Worm (Caenorhabditis elegans): Measurements from ENCODE around the gene slt-1.

The slt-1 gene

DNA sequence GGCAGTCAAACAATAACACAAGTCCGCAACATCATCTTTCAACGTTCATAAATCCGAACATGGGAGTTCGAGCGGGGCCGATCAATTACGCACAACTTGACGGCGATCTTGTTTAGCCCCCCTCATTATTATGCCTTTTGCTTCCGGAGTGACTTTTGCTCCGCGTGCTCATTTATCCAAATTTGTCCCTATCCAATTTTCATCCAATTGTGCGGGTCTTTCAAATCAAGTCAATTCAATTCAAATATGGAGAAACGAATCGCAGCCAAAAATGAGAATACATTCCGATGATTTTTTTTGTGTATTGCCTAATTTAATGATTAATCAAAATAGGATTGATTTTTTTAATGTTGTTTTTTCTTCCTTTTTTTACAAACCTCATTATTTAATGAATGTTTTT is 11.7 kb upstream of the slt-1 start:
- no peak for TF ChIP-seq W03F9.2 (tag; optimal IDR thresholded peaks at IDR 0.05)
- no peak for TF ChIP-seq him-1 (tag; optimal IDR thresholded peaks at IDR 0.05)
- no peak for TF ChIP-seq dao-5 (tag; optimal IDR thresholded peaks at IDR 0.05)

DNA sequence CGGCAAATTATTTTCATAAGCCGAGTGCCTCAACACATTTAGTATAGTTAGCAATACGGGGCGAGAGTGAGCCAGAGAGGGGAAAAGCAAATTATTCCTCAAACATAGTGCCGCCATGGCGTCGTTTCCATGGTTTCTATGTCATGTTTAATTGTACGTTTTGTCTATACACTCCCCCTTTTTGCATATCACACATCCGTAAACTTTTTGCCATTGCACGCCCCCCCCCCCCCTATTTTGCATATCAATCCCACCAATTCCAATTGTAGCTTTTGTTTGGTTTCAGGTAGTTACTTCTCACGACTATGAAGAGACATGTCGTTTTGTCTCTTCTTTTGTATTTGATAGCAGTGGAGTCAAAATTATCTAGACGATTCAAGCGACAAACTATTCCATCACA is 10.1 kb upstream of the slt-1 start, which contains the start of gene C26G2.2:
Gene C26G2.2 (plus strand): TSS at position 301 of the 400 bp plus-strand sequence.
- no peak for TF ChIP-seq W03F9.2 (tag; optimal IDR thresholded peaks at IDR 0.05)

DNA sequence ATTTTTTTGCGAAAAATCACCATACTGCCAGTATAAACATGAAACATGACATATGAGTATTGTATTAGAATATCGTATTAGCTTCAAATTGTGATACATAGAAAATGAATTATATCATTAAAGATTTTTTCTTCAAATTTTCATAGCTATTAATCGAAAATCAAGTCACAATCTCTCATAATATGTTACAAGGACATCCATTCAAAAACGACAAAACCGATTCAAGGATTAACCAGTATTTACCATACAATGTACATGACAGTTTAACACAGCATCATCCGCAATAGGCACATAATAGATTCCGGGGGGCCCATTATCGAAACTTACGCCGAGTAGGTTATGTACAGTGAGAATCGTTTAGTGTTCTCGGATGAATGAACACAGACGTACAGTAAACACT is 2.8 kb upstream of the slt-1 start:
- TF ChIP-seq dao-5 (tag; optimal IDR thresholded peaks at IDR 0.05) (no peak), him-1 (tag; optimal IDR thresholded peaks at IDR 0.05) (no peak), W03F9.2 (tag; optimal IDR thresholded peaks at IDR 0.05) (no peak)

DNA sequence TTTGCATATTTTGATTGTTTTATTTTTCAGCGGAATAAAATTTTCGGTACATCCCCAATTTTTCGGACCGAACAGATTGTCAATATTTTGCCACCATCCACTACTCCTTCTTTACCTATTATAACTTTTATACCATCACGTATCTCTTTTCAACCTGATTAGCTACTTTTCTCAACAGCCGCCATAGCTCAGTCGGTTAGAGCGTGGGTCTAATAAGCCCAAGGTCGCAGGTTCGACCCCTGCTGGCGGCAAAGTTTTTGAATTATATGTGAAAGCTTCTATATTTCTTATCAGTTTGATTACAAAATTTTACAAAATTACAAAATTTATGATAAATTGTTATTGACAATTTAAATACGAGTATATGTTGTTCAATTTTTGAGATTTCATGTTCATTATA is 4.9 kb downstream of the slt-1 start:
- TF ChIP-seq him-1 (tag; optimal IDR thresholded peaks at IDR 0.05): no peak
- no peak for TF ChIP-seq W03F9.2 (tag; optimal IDR thresholded peaks at IDR 0.05)
- no peak for TF ChIP-seq dao-5 (tag; optimal IDR thresholded peaks at IDR 0.05)

DNA sequence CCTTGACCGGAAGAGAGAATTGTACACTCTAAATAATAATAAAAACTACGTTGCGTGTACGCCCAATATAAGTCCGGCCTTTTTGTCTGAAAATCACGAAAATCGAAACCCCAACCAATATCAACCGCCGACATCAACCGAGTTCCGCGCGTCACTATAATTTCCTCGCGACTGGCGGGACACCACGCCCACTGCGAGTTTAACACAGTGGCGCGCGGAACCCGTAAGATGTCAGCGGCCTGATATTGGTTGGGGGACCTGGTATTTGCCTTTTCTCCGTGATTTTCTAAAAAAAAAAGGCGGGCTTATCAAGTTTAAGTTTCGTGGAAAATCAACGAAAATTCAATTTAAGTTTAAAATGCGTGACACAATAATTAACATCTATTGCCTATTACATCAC is 6.3 kb downstream of the slt-1 start:
- no peak for TF ChIP-seq W03F9.2 (tag; optimal IDR thresholded peaks at IDR 0.05)
- TF ChIP-seq dao-5 (tag; optimal IDR thresholded peaks at IDR 0.05): no peak
- TF ChIP-seq him-1 (tag; optimal IDR thresholded peaks at IDR 0.05): no peak

DNA sequence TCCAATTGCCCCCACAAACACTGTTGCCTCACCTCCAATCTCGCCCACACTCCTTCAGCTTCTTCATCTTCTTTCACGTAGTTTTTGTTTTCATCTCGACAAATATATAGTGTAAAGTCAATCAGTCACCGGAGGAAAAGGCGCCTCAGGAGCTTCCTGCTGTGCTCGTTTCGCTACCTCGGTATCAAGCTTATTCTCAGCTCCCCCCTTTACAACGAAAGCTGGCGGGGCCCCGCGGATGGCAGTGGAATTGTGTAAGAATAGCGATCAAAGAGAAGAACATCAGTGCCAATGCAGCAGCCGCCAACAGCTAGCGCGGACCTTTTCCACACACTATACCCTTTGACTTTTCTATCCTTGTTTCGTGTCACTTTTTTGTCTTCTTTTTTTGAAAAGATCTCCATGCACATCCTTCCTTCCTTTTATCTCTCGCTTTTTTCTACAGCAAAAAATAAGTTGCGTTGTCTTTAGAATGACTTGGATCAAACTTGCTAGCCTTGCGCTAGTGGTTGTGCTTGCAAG is 10.3 kb downstream of the slt-1 start, which contains the start of gene csq-1:
Gene csq-1 (plus strand): TSS at position 472 of the 522 bp plus-strand sequence.
- TF ChIP-seq him-1 (tag; optimal IDR thresholded peaks at IDR 0.05) (no peak), dao-5 (tag; optimal IDR thresholded peaks at IDR 0.05) (no peak), W03F9.2 (tag; optimal IDR thresholded peaks at IDR 0.05) (no peak)

DNA sequence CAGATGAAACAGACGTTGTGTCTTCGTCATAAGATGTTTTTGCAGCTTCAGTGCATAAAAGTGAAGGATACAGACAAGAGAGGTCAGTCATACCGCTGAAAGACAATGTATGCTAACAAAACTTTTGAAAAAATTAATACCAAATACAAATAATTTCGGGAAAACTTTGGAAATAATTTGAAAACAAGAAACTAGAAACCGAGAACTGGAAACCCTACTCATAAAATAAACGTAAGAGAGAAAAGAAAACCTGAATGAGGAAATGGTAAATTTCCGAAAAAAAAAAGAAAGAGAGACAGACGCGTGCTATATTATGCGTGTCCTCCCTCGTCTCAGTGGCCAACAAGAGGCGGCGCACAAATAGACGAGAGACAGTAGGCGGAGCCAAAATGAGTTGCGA is 18.8 kb downstream of the slt-1 start, which contains the start of gene sox-3:
Gene sox-3 (minus strand): TSS at position 101 of the 400 bp plus-strand sequence.
- no peak for TF ChIP-seq W03F9.2 (tag; optimal IDR thresholded peaks at IDR 0.05)

DNA sequence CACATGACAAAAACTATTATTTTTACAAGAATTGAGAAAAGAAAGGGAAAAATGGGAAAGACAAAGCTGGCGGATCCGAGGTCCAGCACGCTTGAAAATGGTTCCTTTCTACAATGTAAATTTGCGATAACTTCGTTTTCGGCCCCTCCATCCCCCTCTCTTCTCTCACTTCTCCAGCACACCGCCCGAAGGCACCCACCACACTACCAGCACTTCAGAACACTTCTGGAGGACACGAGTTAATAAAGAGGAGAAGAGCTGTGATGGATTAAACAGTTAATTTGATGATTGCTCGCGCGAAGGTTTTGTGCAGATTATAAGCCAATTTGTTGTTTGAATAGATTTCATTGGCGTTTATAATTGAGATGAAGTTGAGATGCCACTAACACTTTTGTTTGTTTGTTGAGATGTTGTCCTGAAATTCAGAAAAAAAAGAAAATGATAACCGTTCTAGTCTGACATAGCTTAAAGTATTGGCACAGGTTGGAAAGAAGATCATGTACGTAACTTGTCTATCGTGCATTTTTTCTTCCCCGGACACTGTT is 20.6 kb downstream of the slt-1 start:
- TF ChIP-seq W03F9.2 (tag; optimal IDR thresholded peaks at IDR 0.05): no peak
- no peak for TF ChIP-seq dao-5 (tag; optimal IDR thresholded peaks at IDR 0.05)
- no peak for TF ChIP-seq him-1 (tag; optimal IDR thresholded peaks at IDR 0.05)

DNA sequence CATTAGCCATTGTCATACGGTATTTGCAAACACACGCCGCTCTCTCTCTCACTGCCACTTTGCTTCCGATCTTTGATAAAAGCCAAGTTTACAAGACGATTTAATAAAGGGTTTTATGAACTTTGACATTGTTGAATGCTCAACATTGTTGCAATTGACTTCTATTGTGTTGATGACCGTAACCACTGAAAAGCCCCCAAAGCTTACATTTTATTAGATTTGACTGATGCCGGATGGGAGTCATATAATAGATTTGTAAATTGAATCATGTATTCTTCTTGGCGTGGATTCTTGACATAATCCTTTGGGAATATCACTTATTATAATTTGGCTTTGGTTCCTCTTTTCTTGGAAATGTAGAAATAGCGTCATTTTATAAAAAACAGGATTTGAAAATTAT is 21.8 kb downstream of the slt-1 start:
- TF ChIP-seq W03F9.2 (tag; optimal IDR thresholded peaks at IDR 0.05): no peak
- no peak for TF ChIP-seq him-1 (tag; optimal IDR thresholded peaks at IDR 0.05)
- no peak for TF ChIP-seq dao-5 (tag; optimal IDR thresholded peaks at IDR 0.05)

DNA sequence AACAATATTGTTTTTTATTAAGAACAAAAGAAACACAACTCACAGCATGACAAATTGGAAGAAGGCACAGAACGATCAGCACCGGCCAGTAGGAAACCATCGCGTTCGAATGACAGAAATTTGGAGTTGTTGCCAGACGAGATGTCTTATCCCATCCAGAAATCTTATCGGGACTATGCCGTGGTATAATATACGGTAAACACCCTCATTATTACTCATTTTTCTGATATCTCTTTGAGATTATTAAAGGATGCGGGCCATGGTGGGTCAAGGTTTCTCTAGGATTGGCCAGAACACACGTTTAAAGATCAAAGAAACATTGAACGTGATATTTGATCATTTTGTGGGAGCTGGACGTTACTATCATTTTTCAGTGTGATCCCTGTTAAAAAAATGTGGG is 25.7 kb downstream of the slt-1 start, which contains the start of gene hch-1:
Gene hch-1 (minus strand): TSS at position 112 of the 400 bp plus-strand sequence.
- no peak for TF ChIP-seq dao-5 (tag; optimal IDR thresholded peaks at IDR 0.05)
- TF ChIP-seq him-1 (tag; optimal IDR thresholded peaks at IDR 0.05): no peak
- no peak for TF ChIP-seq W03F9.2 (tag; optimal IDR thresholded peaks at IDR 0.05)

DNA sequence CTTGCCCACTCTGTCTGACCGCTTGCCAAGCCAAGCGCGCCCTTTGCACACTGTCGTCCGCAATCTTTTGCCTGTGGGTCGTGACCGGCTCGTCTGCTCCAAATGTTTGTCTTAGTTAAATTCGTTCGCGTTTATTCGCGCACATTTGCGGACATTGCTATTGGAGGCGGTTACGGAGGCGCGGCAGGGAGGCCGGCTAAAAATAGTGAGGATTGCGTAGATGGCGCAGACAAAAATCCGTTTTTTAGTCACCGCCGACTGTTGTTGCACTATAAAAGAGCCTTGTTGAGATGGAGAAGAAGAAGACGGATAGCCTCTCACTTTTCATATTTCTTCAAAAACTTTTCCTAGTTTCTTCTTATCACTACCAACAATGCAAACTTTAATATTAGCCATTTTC is 27.4 kb downstream of the slt-1 start, which contains the start of gene F40E10.5:
Gene F40E10.5 (plus strand): TSS at position 301 of the 400 bp plus-strand sequence.
- TF ChIP-seq him-1 (tag; optimal IDR thresholded peaks at IDR 0.05): no peak
- TF ChIP-seq W03F9.2 (tag; optimal IDR thresholded peaks at IDR 0.05): no peak
- no peak for TF ChIP-seq dao-5 (tag; optimal IDR thresholded peaks at IDR 0.05)

DNA sequence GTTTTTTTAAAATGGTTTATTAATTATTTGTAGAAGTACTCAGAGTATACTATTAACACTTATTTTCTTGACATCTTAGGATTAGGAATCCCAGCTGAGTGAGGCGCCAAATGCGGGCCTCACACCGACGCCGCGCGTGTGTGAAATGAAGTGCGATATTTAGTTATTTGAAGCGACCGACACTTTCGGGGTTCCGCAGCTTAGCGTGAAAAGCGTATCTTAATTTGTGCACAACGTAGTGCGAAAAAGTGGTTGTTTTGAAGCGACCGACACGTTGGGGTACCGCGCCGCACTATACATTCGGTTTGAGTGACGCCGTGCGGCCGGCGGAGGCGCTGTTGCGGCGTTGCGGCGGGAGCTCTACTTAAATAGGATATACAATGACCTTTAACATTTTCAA is 30.8 kb downstream of the slt-1 start:
- no peak for TF ChIP-seq W03F9.2 (tag; optimal IDR thresholded peaks at IDR 0.05)
- TF ChIP-seq dao-5 (tag; optimal IDR thresholded peaks at IDR 0.05): no peak
- no peak for TF ChIP-seq him-1 (tag; optimal IDR thresholded peaks at IDR 0.05)

DNA sequence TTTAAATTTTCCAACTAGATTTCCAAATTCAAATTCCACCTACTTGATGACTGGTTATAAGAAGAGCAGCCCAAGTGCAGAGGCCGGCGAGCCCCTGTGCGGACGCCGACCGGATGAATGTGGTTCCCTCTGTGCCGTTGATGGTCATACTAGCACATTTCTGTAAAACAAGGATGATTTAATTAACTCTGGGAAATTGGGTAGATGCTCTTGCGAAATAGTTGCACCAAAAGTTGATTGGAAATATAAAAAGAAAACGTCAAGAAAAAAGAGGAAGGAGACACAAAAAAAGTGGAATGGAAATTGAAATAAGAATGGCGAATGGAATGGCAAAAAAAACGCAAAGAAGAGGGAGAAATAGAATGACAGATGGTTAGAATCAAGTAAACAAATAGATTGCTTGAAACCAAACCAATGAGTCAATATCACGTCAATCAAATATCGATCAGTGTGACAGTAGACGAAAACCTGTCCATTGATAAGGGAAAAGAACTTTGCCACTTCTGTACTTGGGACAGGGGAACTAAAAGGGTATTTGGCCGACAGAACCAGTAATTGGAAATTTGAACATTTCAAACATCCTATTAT is 32.7 kb downstream of the slt-1 start, which contains the start of gene tmem-184:
Gene tmem-184 (minus strand): TSS at position 164 of the 588 bp plus-strand sequence.
- TF ChIP-seq dao-5 (tag; optimal IDR thresholded peaks at IDR 0.05): no peak
- no peak for TF ChIP-seq him-1 (tag; optimal IDR thresholded peaks at IDR 0.05)
- TF ChIP-seq W03F9.2 (tag; optimal IDR thresholded peaks at IDR 0.05): peak; percentile 49

DNA sequence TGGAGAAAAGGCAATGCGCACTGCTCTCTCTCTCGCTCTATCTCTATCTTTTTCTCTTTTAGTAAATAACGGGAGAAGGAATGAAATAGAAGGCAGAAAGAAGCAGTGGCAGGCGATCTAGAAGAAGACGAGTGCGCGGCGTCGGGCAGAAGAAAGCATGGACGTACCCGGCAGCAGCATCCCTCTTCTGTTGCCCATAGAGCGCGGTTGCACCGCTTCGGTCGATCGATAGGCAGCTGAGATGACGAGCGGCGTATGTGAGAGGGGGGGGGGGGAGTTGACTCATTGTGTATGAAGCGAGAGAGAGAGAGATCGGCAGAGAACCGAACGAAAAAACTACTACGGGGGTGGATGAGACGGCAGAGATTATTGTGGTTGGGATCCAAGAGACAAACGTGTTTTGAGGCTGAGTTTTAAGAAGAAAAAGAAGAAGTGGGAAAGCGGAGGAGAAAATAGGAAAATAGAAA is 34.1 kb downstream of the slt-1 start:
- TF ChIP-seq him-1 (tag; optimal IDR thresholded peaks at IDR 0.05): peak; percentile 93
- TF ChIP-seq dao-5 (tag; optimal IDR thresholded peaks at IDR 0.05): peak; percentile 30
- peak; percentile 68 for TF ChIP-seq W03F9.2 (tag; optimal IDR thresholded peaks at IDR 0.05)
